Worm (Caenorhabditis elegans) whole organism, L3 larva: ENCODE results near the gene C34B4.4.

ENCODE experiments used
- R02D3.7 ChIP-seq: fragments of 150-350 bp; optimal IDR thresholded peaks from 2 replicates; lab custom pipeline; 2014; ENCODE audit warnings: missing biosample characterization, missing genetic modification characterization
- ZK546.5 ChIP-seq: sonication (generic microtip); optimal IDR thresholded peaks from 2 replicates; lab custom pipeline; 2017; ENCODE audit warnings: missing biosample characterization, missing genetic modification characterization
- ceh-16 ChIP-seq: sonication (generic microtip); optimal IDR thresholded peaks from 2 replicates; lab custom pipeline; 2017; ENCODE audit warnings: missing biosample characterization, missing genetic modification characterization
- ceh-9 ChIP-seq: sonication (generic microtip); optimal IDR thresholded peaks from 2 replicates; lab custom pipeline; 2018; ENCODE audit warnings: missing biosample characterization, missing genetic modification characterization
- daf-12 ChIP-seq: fragments of 150-350 bp; optimal IDR thresholded peaks from 2 replicates; lab custom pipeline; 2014; ENCODE audit warnings: missing biosample characterization, missing genetic modification reagents, missing genetic modification characterization
- egl-27 ChIP-seq: sonication (generic microtip); optimal IDR thresholded peaks from 4 replicates; lab custom pipeline; 2017; ENCODE audit warnings: missing biosample characterization, missing genetic modification reagents, missing genetic modification characterization
- egl-5 ChIP-seq: fragments of 150-350 bp; optimal IDR thresholded peaks from 2 replicates; lab custom pipeline; 2017; ENCODE audit warnings: missing biosample characterization, missing genetic modification reagents, missing genetic modification characterization, inconsistent platforms
- elt-1 ChIP-seq: fragments of 150-350 bp; optimal IDR thresholded peaks from 2 replicates; lab custom pipeline; 2014; ENCODE audit warnings: missing biosample characterization, missing genetic modification characterization
- elt-2 ChIP-seq: sonication (generic microtip); optimal IDR thresholded peaks from 2 replicates; lab custom pipeline; 2016; ENCODE audit warnings: missing genetic modification reagents, mild to moderate bottlenecking, missing genetic modification characterization, missing compliant biosample characterization
- elt-3 ChIP-seq, 3 experiments: fragments of 150-350 bp in 1 of 3; sonication (generic microtip) in 2 of 3; optimal IDR thresholded peaks; 2 replicates in 2 of 3; 4 replicates in 1 of 3; lab custom pipeline; 2014 to 2017; ENCODE audit warnings: missing biosample characterization in 3 of 3, missing genetic modification characterization in 3 of 3
- fkh-10 ChIP-seq: sonication (generic microtip); optimal IDR thresholded peaks from 2 replicates; lab custom pipeline; 2017; ENCODE audit warnings: missing biosample characterization, missing genetic modification reagents, missing genetic modification characterization
- fos-1 ChIP-seq: fragments of 150-350 bp; optimal IDR thresholded peaks from 2 replicates; lab custom pipeline; 2014; ENCODE audit warnings: missing biosample characterization, missing genetic modification characterization
- hmg-11 ChIP-seq: sonication (generic microtip); optimal IDR thresholded peaks from 2 replicates; lab custom pipeline; 2016; ENCODE audit warnings: missing genetic modification characterization, missing compliant biosample characterization
- jun-1 ChIP-seq: fragments of 150-350 bp; optimal IDR thresholded peaks from 2 replicates; lab custom pipeline; 2014; ENCODE audit warnings: missing biosample characterization, missing genetic modification reagents, missing genetic modification characterization
- lin-39 ChIP-seq: fragments of 150-350 bp; optimal IDR thresholded peaks from 2 replicates; lab custom pipeline; 2018; ENCODE audit warnings: missing biosample characterization, missing genetic modification reagents, missing genetic modification characterization
- mdl-1 ChIP-seq: fragments of 150-350 bp; optimal IDR thresholded peaks from 2 replicates; lab custom pipeline; 2014; ENCODE audit warnings: missing biosample characterization, missing genetic modification characterization
- mml-1 ChIP-seq: fragments of 150-350 bp; sonication (generic microtip); optimal IDR thresholded peaks from 3 replicates; lab custom pipeline; 2014; ENCODE audit warnings: missing biosample characterization, missing genetic modification characterization
- nhr-12 ChIP-seq: fragments of 150-350 bp; optimal IDR thresholded peaks from 2 replicates; lab custom pipeline; 2014; ENCODE audit warnings: missing biosample characterization, missing genetic modification characterization
- nhr-23 ChIP-seq: fragments of 150-350 bp; optimal IDR thresholded peaks from 2 replicates; lab custom pipeline; 2014; ENCODE audit warnings: missing biosample characterization, missing genetic modification reagents, missing genetic modification characterization
- nhr-28 ChIP-seq: fragments of 150-350 bp; optimal IDR thresholded peaks from 2 replicates; lab custom pipeline; 2014; ENCODE audit warnings: missing biosample characterization, missing genetic modification characterization
- nhr-43 ChIP-seq: sonication (generic microtip); optimal IDR thresholded peaks from 2 replicates; lab custom pipeline; 2016; ENCODE audit warnings: mild to moderate bottlenecking, missing genetic modification characterization, missing compliant biosample characterization; ENCODE audit not compliant: poor library complexity, severe bottlenecking
- nhr-67 ChIP-seq: fragments of 150-350 bp; optimal IDR thresholded peaks from 2 replicates; lab custom pipeline; 2014; ENCODE audit warnings: missing biosample characterization, missing genetic modification characterization
- nhr-76 ChIP-seq: fragments of 150-350 bp; sonication (generic microtip); optimal IDR thresholded peaks from 5 replicates; lab custom pipeline; 2014; ENCODE audit warnings: missing biosample characterization, missing genetic modification characterization
- nhr-77 ChIP-seq: fragments of 150-350 bp; optimal IDR thresholded peaks from 2 replicates; lab custom pipeline; 2014; ENCODE audit warnings: missing biosample characterization, missing genetic modification characterization
- pqm-1 ChIP-seq: fragments of 150-350 bp; optimal IDR thresholded peaks from 2 replicates; lab custom pipeline; 2017; ENCODE audit warnings: missing biosample characterization, missing genetic modification characterization, inconsistent platforms
- sea-2 ChIP-seq: fragments of 150-350 bp; sonication (generic microtip); optimal IDR thresholded peaks from 4 replicates; lab custom pipeline; 2014; ENCODE audit warnings: missing biosample characterization, missing genetic modification reagents, missing genetic modification characterization
- skn-1 ChIP-seq: fragments of 150-350 bp; optimal IDR thresholded peaks from 2 replicates; lab custom pipeline; 2014; ENCODE audit warnings: missing biosample characterization, missing genetic modification characterization
- unc-39 ChIP-seq: sonication (generic microtip); optimal IDR thresholded peaks from 4 replicates; lab custom pipeline; 2017; ENCODE audit warnings: missing biosample characterization, missing genetic modification characterization
- unc-62 ChIP-seq: fragments of 150-350 bp; sonication (generic microtip); optimal IDR thresholded peaks from 4 replicates; lab custom pipeline; 2014; ENCODE audit warnings: missing biosample characterization, missing genetic modification reagents, missing genetic modification characterization
- zag-1 ChIP-seq: fragments of 150-350 bp; optimal IDR thresholded peaks from 2 replicates; lab custom pipeline; 2014; ENCODE audit warnings: missing biosample characterization, missing genetic modification characterization
- ztf-4 ChIP-seq: fragments of 150-350 bp; optimal IDR thresholded peaks from 2 replicates; lab custom pipeline; 2014; ENCODE audit warnings: missing biosample characterization, missing genetic modification characterization

The C34B4.4 gene

ce11 chrV:13064164-13064563 is 26.0 kb upstream of the C34B4.4 start:
- no peak for TF ChIP-seq fos-1 (tag; lab: Kevin White, UChicago)
- TF ChIP-seq mdl-1 (tag; lab: Kevin White, UChicago) = no peak
- no peak for TF ChIP-seq nhr-12 (tag; lab: Kevin White, UChicago)
- no peak for TF ChIP-seq zag-1

ce11 chrV:13070278-13070677 is 19.9 kb upstream of the C34B4.4 start:
- TF ChIP-seq elt-2 (no peak), nhr-12 (tag; lab: Kevin White, UChicago) (no peak), mdl-1 (tag; lab: Kevin White, UChicago) (no peak), nhr-23 (tag; lab: Kevin White, UChicago) (no peak), jun-1 (tag; lab: Kevin White, UChicago) (no peak), unc-39 (tag; lab: Kevin White, UChicago) (no peak), nhr-67 (tag; lab: Kevin White, UChicago) (no peak), egl-5 (tag; lab: Kevin White, UChicago) (no peak), nhr-76 (tag; lab: Kevin White, UChicago) (no peak)

ce11 chrV:13071052-13071451 is 19.2 kb upstream of the C34B4.4 start, which contains the start of gene C34B4.3:
TSS of gene C34B4.3 (minus strand) at chrV:13071152.
- TF ChIP-seq unc-62 (GFP tag; lab: Kevin White, UChicago) (no peak), mml-1 (tag; lab: Kevin White, UChicago) (no peak), R02D3.7 (tag; lab: Kevin White, UChicago) (no peak), nhr-77 (no peak), ZK546.5 (tag; lab: Kevin White, UChicago) (no peak), ceh-9 (no peak), egl-5 (tag; lab: Kevin White, UChicago) (no peak), zag-1 (no peak), nhr-43 (tag; lab: Kevin White, UChicago) (no peak), daf-12 (tag; lab: Kevin White, UChicago) (no peak), ceh-16 (no peak), nhr-28 (no peak), egl-27 (no peak)

ce11 chrV:13073145-13073544 is 17.1 kb upstream of the C34B4.4 start:
- TF ChIP-seq pqm-1 (tag; lab: Kevin White, UChicago) = no peak
- no peak for TF ChIP-seq ztf-4
- TF ChIP-seq nhr-77 = no peak
- no peak for TF ChIP-seq hmg-11
- no peak for TF ChIP-seq nhr-23 (tag; lab: Kevin White, UChicago)
- TF ChIP-seq nhr-12 (tag; lab: Kevin White, UChicago) = no peak
- no peak for TF ChIP-seq elt-1 (tag; lab: Kevin White, UChicago)
- no peak for TF ChIP-seq nhr-67 (tag; lab: Kevin White, UChicago)
- no peak for TF ChIP-seq sea-2 (GFP tag; lab: Kevin White, UChicago)
- TF ChIP-seq lin-39 = no peak
- no peak for TF ChIP-seq skn-1 (tag; lab: Kevin White, UChicago)
- TF ChIP-seq fos-1 (tag; lab: Kevin White, UChicago) = no peak

- TF ChIP-seq fkh-10 (GFP tag; lab: Kevin White, UChicago) = no peak
- no peak for TF ChIP-seq mml-1 (tag; lab: Kevin White, UChicago)
- TF ChIP-seq elt-1 (tag; lab: Kevin White, UChicago) = no peak
These were observed 16.1 kb upstream of the C34B4.4 start for ce11 chrV:13074148-13074547.

- TF ChIP-seq hmg-11 (no peak), mml-1 (tag; lab: Kevin White, UChicago) (no peak), elt-3 (tag; optimal IDR thresholded peaks at IDR 0.05; lab: Kevin White, UChicago) (no peak), jun-1 (tag; lab: Kevin White, UChicago) (no peak), elt-2 (no peak), nhr-23 (tag; lab: Kevin White, UChicago) (no peak)
These were observed 14.8 kb upstream of the C34B4.4 start for ce11 chrV:13075432-13075831.
